Worm (Caenorhabditis elegans) whole organism, L2 larva: ENCODE results near the gene ctsa-1.2.
A peak's percentile ranks its signal among the peaks of the same experiment; 100 is the strongest.

ENCODE experiments used
- C34F6.9 ChIP-seq: fragments of 150-350 bp; optimal IDR thresholded peaks from 2 replicates; lab custom pipeline; 2014; ENCODE audit warnings: missing biosample characterization, missing genetic modification characterization
- F13H6.1 ChIP-seq: sonication (generic microtip); optimal IDR thresholded peaks from 2 replicates; lab custom pipeline; 2016; ENCODE audit warnings: missing genetic modification characterization, missing compliant biosample characterization
- ZK546.5 ChIP-seq: sonication (generic microtip); optimal IDR thresholded peaks from 2 replicates; lab custom pipeline; 2017; ENCODE audit warnings: missing biosample characterization, missing genetic modification characterization
- alr-1 ChIP-seq: fragments of 150-350 bp; optimal IDR thresholded peaks from 2 replicates; lab custom pipeline; 2014; ENCODE audit warnings: missing biosample characterization, missing genetic modification characterization
- aly-2 ChIP-seq: fragments of 150-350 bp; optimal IDR thresholded peaks from 2 replicates; lab custom pipeline; 2014; ENCODE audit warnings: missing biosample characterization, missing genetic modification characterization
- ama-1 ChIP-seq: fragments of 150-350 bp; optimal IDR thresholded peaks from 2 replicates; lab custom pipeline; 2018; ENCODE audit warnings: inconsistent platforms
- ceh-16 ChIP-seq: fragments of 150-350 bp; optimal IDR thresholded peaks from 2 replicates; lab custom pipeline; 2014; ENCODE audit warnings: missing biosample characterization, missing genetic modification characterization
- ceh-82 ChIP-seq: fragments of 150-350 bp; optimal IDR thresholded peaks from 2 replicates; lab custom pipeline; 2014; ENCODE audit warnings: missing biosample characterization, missing genetic modification characterization
- crh-2 ChIP-seq: sonication (generic microtip); optimal IDR thresholded peaks from 2 replicates; lab custom pipeline; 2017; ENCODE audit warnings: missing biosample characterization, missing genetic modification characterization
- dmd-4 ChIP-seq: sonication (generic microtip); optimal IDR thresholded peaks from 2 replicates; lab custom pipeline; 2017; ENCODE audit warnings: missing biosample characterization, missing genetic modification characterization
- egl-27 ChIP-seq: sonication (generic microtip); optimal IDR thresholded peaks from 3 replicates; lab custom pipeline; 2017; ENCODE audit warnings: missing biosample characterization, missing genetic modification reagents, missing genetic modification characterization
- elt-1 ChIP-seq: fragments of 150-350 bp; optimal IDR thresholded peaks from 2 replicates; lab custom pipeline; 2014; ENCODE audit warnings: missing biosample characterization, missing genetic modification characterization
- elt-3 ChIP-seq: sonication (generic microtip); optimal IDR thresholded peaks from 2 replicates; lab custom pipeline; 2017; ENCODE audit warnings: missing biosample characterization, missing genetic modification characterization
- fos-1 ChIP-seq: fragments of 150-350 bp; optimal IDR thresholded peaks from 2 replicates; lab custom pipeline; 2014; ENCODE audit warnings: missing biosample characterization, missing genetic modification characterization
- gmeb-1 ChIP-seq: fragments of 150-350 bp; optimal IDR thresholded peaks from 2 replicates; lab custom pipeline; 2014; ENCODE audit warnings: missing biosample characterization, missing genetic modification characterization
- lin-11 ChIP-seq: fragments of 150-350 bp; sonication (generic microtip); optimal IDR thresholded peaks from 2 replicates; lab custom pipeline; 2014; ENCODE audit warnings: missing biosample characterization, missing genetic modification characterization, inconsistent platforms, mixed read lengths
- lin-13 ChIP-seq: fragments of 150-350 bp; optimal IDR thresholded peaks from 2 replicates; lab custom pipeline; 2014; ENCODE audit warnings: missing biosample characterization, missing genetic modification reagents, missing genetic modification characterization
- lin-39 ChIP-seq: fragments of 150-350 bp; optimal IDR thresholded peaks from 2 replicates; lab custom pipeline; 2014; ENCODE audit warnings: missing biosample characterization, missing genetic modification reagents, missing genetic modification characterization
- lsy-2 ChIP-seq, 2 experiments: fragments of 150-350 bp in 1 of 2; sonication (generic microtip) in 1 of 2; optimal IDR thresholded peaks; 2 replicates each; lab custom pipeline; 2014 to 2017; ENCODE audit warnings: missing biosample characterization in 2 of 2, missing genetic modification characterization in 2 of 2
- mbf-1 ChIP-seq: sonication (generic microtip); optimal IDR thresholded peaks from 2 replicates; lab custom pipeline; 2017; ENCODE audit warnings: missing biosample characterization, missing genetic modification characterization
- mdl-1 ChIP-seq, 2 experiments: fragments of 150-350 bp in 1 of 2; sonication (generic microtip) in 1 of 2; optimal IDR thresholded peaks; 2 replicates each; lab custom pipeline; 2017; ENCODE audit warnings: missing biosample characterization in 2 of 2, missing genetic modification characterization in 2 of 2
- nhr-10 ChIP-seq: sonication (generic microtip); optimal IDR thresholded peaks from 2 replicates; lab custom pipeline; 2017; ENCODE audit warnings: missing biosample characterization, missing genetic modification characterization
- nhr-11 ChIP-seq: fragments of 150-350 bp; optimal IDR thresholded peaks from 2 replicates; lab custom pipeline; 2014; ENCODE audit warnings: missing biosample characterization, missing genetic modification characterization
- nhr-12 ChIP-seq: fragments of 150-350 bp; optimal IDR thresholded peaks from 2 replicates; lab custom pipeline; 2014; ENCODE audit warnings: missing biosample characterization, missing genetic modification characterization
- nhr-129 ChIP-seq: fragments of 150-350 bp; optimal IDR thresholded peaks from 2 replicates; lab custom pipeline; 2014; ENCODE audit warnings: missing biosample characterization, missing genetic modification characterization
- nhr-23 ChIP-seq: fragments of 150-350 bp; optimal IDR thresholded peaks from 2 replicates; lab custom pipeline; 2014; ENCODE audit warnings: missing biosample characterization, missing genetic modification reagents, missing genetic modification characterization
- nhr-237 ChIP-seq: fragments of 150-350 bp; optimal IDR thresholded peaks from 2 replicates; lab custom pipeline; 2014; ENCODE audit warnings: missing biosample characterization, missing genetic modification characterization
- nhr-25 ChIP-seq: fragments of 150-350 bp; sonication (generic microtip); optimal IDR thresholded peaks from 3 replicates; lab custom pipeline; 2014; ENCODE audit warnings: missing biosample characterization, missing genetic modification characterization
- sem-4 ChIP-seq: fragments of 150-350 bp; optimal IDR thresholded peaks from 2 replicates; lab custom pipeline; 2014; ENCODE audit warnings: missing biosample characterization, missing genetic modification reagents, missing genetic modification characterization
- skn-1 ChIP-seq: sonication (generic microtip); optimal IDR thresholded peaks from 2 replicates; lab custom pipeline; 2017; ENCODE audit warnings: missing biosample characterization, missing genetic modification characterization
- sma-3 ChIP-seq: sonication (generic microtip); optimal IDR thresholded peaks from 2 replicates; lab custom pipeline; 2016; ENCODE audit warnings: missing genetic modification reagents, missing genetic modification characterization, missing compliant biosample characterization
- sma-9 ChIP-seq, 2 experiments: fragments of 150-350 bp in 1 of 2; sonication (generic microtip) in 1 of 2; optimal IDR thresholded peaks; 2 replicates each; lab custom pipeline; 2014 to 2016; ENCODE audit warnings: missing genetic modification characterization in 2 of 2, mild to moderate bottlenecking in 1 of 2, missing biosample characterization in 1 of 2, missing compliant biosample characterization in 1 of 2, missing genetic modification reagents in 1 of 2, moderate library complexity in 1 of 2
- unc-39 ChIP-seq: fragments of 150-350 bp; optimal IDR thresholded peaks from 2 replicates; lab custom pipeline; 2014; ENCODE audit warnings: missing biosample characterization, missing genetic modification characterization
- unc-55 ChIP-seq: fragments of 150-350 bp; sonication (generic microtip); optimal IDR thresholded peaks from 3 replicates; lab custom pipeline; 2014; ENCODE audit warnings: missing biosample characterization, missing genetic modification reagents, missing genetic modification characterization
- unc-62 ChIP-seq: fragments of 150-350 bp; optimal IDR thresholded peaks from 2 replicates; lab custom pipeline; 2014; ENCODE audit warnings: missing biosample characterization, missing genetic modification reagents, missing genetic modification characterization
- ztf-1 ChIP-seq: fragments of 200-800 bp; sonication (Bioruptor generic); conservative IDR thresholded peaks from 2 replicates; pipeline ENCODE4 v1.3.6; 2022; ENCODE audit warnings: missing genetic modification characterization, missing compliant biosample characterization
- ztf-11 ChIP-seq: sonication (generic microtip); optimal IDR thresholded peaks from 2 replicates; lab custom pipeline; 2017; ENCODE audit warnings: missing biosample characterization, missing genetic modification characterization

The ctsa-1.2 gene

ce11 chrII:11774218-11774617 is 35.1 kb downstream of the ctsa-1.2 start, which contains the start of gene F44E5.1:
F44E5.1 (minus strand) TSS chrII:11774559.
- no peak for TF ChIP-seq dmd-4
- no peak for TF ChIP-seq lin-39 (tag; lab: Kevin White, UChicago)
- no peak for TF ChIP-seq gmeb-1
- TF ChIP-seq fos-1, result no peak
- TF ChIP-seq aly-2 (tag; lab: Kevin White, UChicago), result no peak
- no peak for TF ChIP-seq elt-1
- no peak for TF ChIP-seq skn-1 (tag; lab: Kevin White, UChicago)
- TF ChIP-seq ztf-1 (GFP tag; lab: Robert Waterston, UW), result no peak
- TF ChIP-seq elt-3, result no peak
- TF ChIP-seq nhr-129 (tag; lab: Kevin White, UChicago), result no peak
- TF ChIP-seq lin-11, result no peak
- TF ChIP-seq ama-1 (lab: Kevin White, UChicago), result no peak
- TF ChIP-seq mdl-1 (tag; optimal IDR thresholded peaks at IDR 0.05; lab: Kevin White, UChicago), result no peak
- no peak for TF ChIP-seq ZK546.5 (tag; lab: Kevin White, UChicago)
- no peak for TF ChIP-seq unc-62 (GFP tag; lab: Kevin White, UChicago)

ce11 chrII:11777893-11778480 is 38.8 kb downstream of the ctsa-1.2 start, which contains the start of the genes patr-1 and dna-2:
patr-1 (minus strand) TSS chrII:11777943.
dna-2 (plus strand) TSS chrII:11778430.
- TF ChIP-seq unc-39 (tag; lab: Kevin White, UChicago) (no peak), crh-2 (tag; lab: Kevin White, UChicago) (peak; percentile 60), F13H6.1 (tag; lab: Kevin White, UChicago) (no peak), mbf-1 (no peak), sma-9 (GFP tag; optimal IDR thresholded peaks at IDR 0.05; lab: Kevin White, UChicago) (peak; percentile 22), sma-9 (tag; optimal IDR thresholded peaks at IDR 0.05; lab: Kevin White, UChicago) (no peak), gmeb-1 (peak; percentile 89), egl-27 (tag; lab: Kevin White, UChicago) (no peak), mdl-1 (tag; optimal IDR thresholded peaks at IDR 0.05; lab: Kevin White, UChicago) (no peak), ceh-82 (tag; lab: Kevin White, UChicago) (no peak), sem-4 (tag; lab: Kevin White, UChicago) (no peak), unc-62 (GFP tag; lab: Kevin White, UChicago) (no peak), ZK546.5 (tag; lab: Kevin White, UChicago) (no peak), ceh-16 (no peak), nhr-237 (tag; lab: Kevin White, UChicago) (no peak), C34F6.9 (tag; lab: Kevin White, UChicago) (peak; percentile 57), nhr-129 (tag; lab: Kevin White, UChicago) (peak; percentile 69), sma-3 (peak; percentile 30), dmd-4 (no peak), nhr-23 (tag; lab: Kevin White, UChicago) (no peak), fos-1 (peak; percentile 25), lin-39 (tag; lab: Kevin White, UChicago) (no peak), lin-13 (GFP tag; lab: Kevin White, UChicago) (peak; percentile 57), lin-11 (peak; percentile 62), elt-3 (no peak), ztf-11 (tag; lab: Kevin White, UChicago) (no peak), ama-1 (lab: Kevin White, UChicago) (peak; percentile 5), lsy-2 (tag; optimal IDR thresholded peaks at IDR 0.05; lab: Kevin White, UChicago) (peak; percentile 42 to 86), alr-1 (tag; lab: Kevin White, UChicago) (no peak), skn-1 (tag; lab: Kevin White, UChicago) (no peak), unc-55 (GFP tag; lab: Kevin White, UChicago) (peak; percentile 83), aly-2 (tag; lab: Kevin White, UChicago) (no peak), nhr-25 (tag; lab: Kevin White, UChicago) (peak; percentile 44), nhr-11 (tag; lab: Kevin White, UChicago) (no peak), nhr-10 (tag; lab: Kevin White, UChicago) (no peak)

ce11 chrII:11782493-11782892 is 43.3 kb downstream of the ctsa-1.2 start, which contains the start of gene F43G6.16:
F43G6.16 (minus strand) TSS chrII:11782633.
- TF ChIP-seq nhr-12 (tag; lab: Kevin White, UChicago) (no peak), lsy-2 (tag; optimal IDR thresholded peaks at IDR 0.05; lab: Kevin White, UChicago) (peak in 1 of 2 experiments; percentile 91)
